Worm (Caenorhabditis elegans): ENCODE results near the gene suex-2.

ce11 chrIV:8986761-8987316 is 18.7 kb downstream of the suex-2 start, which contains the start of gene bre-1:
- no peak for TF ChIP-seq ama-1 (optimal IDR thresholded peaks at IDR 0.05)
- TF ChIP-seq hmbx-1 (tag; optimal IDR thresholded peaks at IDR 0.05) = no peak
- TF ChIP-seq tbx-11 (GFP tag; IDR thresholded peaks at IDR 0.05) = no peak
- TF ChIP-seq B0310.2 (tag; optimal IDR thresholded peaks at IDR 0.05) = no peak
- TF ChIP-seq pes-1 (GFP tag; IDR thresholded peaks at IDR 0.05) = no peak
- TF ChIP-seq flt-1 (GFP tag; IDR thresholded peaks at IDR 0.05) = no peak
- no peak for TF ChIP-seq sea-1 (GFP tag; conservative IDR thresholded peaks at IDR 0.05)
- no peak for TF ChIP-seq F13C5.2 (tag; optimal IDR thresholded peaks at IDR 0.05)
- no peak for TF ChIP-seq scrt-1 (GFP tag; IDR thresholded peaks at IDR 0.05)
- no peak for TF ChIP-seq ceh-13 (GFP tag; optimal IDR thresholded peaks at IDR 0.05)
- TF ChIP-seq hmg-4 (GFP tag; optimal IDR thresholded peaks at IDR 0.05) = no peak
